Worm (Caenorhabditis elegans) whole organism, late embryonic: ENCODE results near the gene hic-1.
A peak's percentile ranks its signal among the peaks of the same experiment; 100 is the strongest.

Experiments
- dve-1 ChIP-seq: sonication (generic microtip); optimal IDR thresholded peaks from 2 replicates; lab custom pipeline; 2017; ENCODE audit warnings: antibody characterized with exemption, mild to moderate bottlenecking, missing genetic modification characterization, missing compliant biosample characterization
- nhr-11 ChIP-seq: fragments of 150-350 bp; optimal IDR thresholded peaks from 2 replicates; lab custom pipeline; 2014; ENCODE audit warnings: missing biosample characterization, missing genetic modification characterization
- syd-9 ChIP-seq: sonication (generic microtip); optimal IDR thresholded peaks from 2 replicates; lab custom pipeline; 2016; ENCODE audit warnings: mild to moderate bottlenecking, missing genetic modification characterization, moderate library complexity, missing compliant biosample characterization
- tbx-2 ChIP-seq: sonication (generic microtip); optimal IDR thresholded peaks from 2 replicates; lab custom pipeline; 2016; ENCODE audit warnings: missing genetic modification characterization, missing compliant biosample characterization

DNA sequence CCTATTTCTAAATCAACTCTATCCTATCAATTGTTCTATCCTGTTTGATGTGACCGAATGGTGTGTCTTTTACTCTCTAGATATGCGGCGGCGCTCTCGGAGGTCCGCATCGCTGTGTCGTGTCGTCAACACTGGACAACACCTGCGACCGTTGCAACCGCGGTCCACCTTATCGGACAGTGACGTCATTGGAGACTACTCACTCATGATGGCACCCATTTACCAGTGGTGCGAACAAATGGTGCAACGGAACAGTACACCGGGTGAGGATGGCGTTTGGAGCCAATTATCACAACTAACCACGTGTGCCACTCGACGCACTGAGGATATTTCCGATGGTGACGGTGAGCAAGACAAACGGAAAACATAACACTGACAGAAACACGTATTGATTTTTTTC is 26.6 kb upstream of the hic-1 start:
- TF ChIP-seq nhr-11 (tag; lab: Kevin White, UChicago) (no peak), dve-1 (tag; lab: Kevin White, UChicago) (no peak), tbx-2 (tag; lab: Kevin White, UChicago) (peak; percentile 46), syd-9 (tag; lab: Kevin White, UChicago) (no peak)
